Fruit fly (Drosophila melanogaster) whole organism, wandering third instar larva: ENCODE results near the gene sunz.

Source experiments
- dl ChIP-seq, 2 experiments: fragments of 175-275, 200-275 bp in 1 of 2; fragments of 200-275 bp in 1 of 2; sonication (Bioruptor generic); optimal IDR thresholded peaks; lab custom pipeline; 2018; ENCODE audit warnings: mild to moderate bottlenecking in 2 of 2, missing biosample characterization in 2 of 2, missing genetic modification characterization in 2 of 2, moderate library complexity in 2 of 2; ENCODE audit not compliant: partially characterized antibody in 2 of 2, insufficient read depth in 1 of 2
- h ChIP-seq: fragments of 200-800 bp; sonication (Bioruptor generic); optimal IDR thresholded peaks from 3 replicates; lab custom pipeline; 2016; ENCODE audit warnings: missing biosample characterization, mild to moderate bottlenecking, missing genetic modification characterization
- lola ChIP-seq: fragments of >200 bp; optimal IDR thresholded peaks from 2 replicates; lab custom pipeline; 2017; ENCODE audit warnings: missing biosample characterization, missing genetic modification characterization
- pan ChIP-seq: fragments of >200 bp; optimal IDR thresholded peaks from 2 replicates; lab custom pipeline; 2017
- tai ChIP-seq: sonication (Bioruptor generic); optimal IDR thresholded peaks from 2 replicates; lab custom pipeline; 2016; ENCODE audit warnings: missing biosample characterization, missing genetic modification characterization
- usp ChIP-seq: fragments of >200 bp; optimal IDR thresholded peaks from 2 replicates; lab custom pipeline; 2017; ENCODE audit warnings: missing biosample characterization, missing genetic modification characterization

DNA sequence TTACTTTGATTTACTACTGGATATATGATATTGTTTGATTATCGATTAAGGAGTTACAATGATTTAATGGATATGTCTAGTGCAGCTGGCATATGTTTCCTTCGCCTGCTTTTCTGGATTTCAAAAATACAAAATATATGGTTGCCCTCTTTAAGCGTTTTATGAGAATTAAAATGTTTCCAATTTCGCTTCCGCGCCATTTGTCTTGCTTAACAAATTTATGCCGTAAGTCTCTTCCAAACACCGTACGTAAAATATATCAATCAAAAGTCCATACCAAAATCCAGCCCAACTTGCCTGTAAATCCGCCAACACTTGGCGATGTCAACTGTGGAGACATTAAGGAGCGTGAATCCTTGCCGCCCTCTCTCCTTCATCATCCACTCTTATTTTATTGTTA lies 730 bp upstream of the sunz start, which contains the start of gene CG15177:
- TF ChIP-seq dl (GFP tag; optimal IDR thresholded peaks at IDR 0.05; lab: Kevin White, UChicago; ENCODE audit: insufficient read depth in 1 of 2, partially characterized antibody in 2 of 2), result no peak
- TF ChIP-seq tai (GFP tag; lab: Kevin White, UChicago), result no peak
- no peak for TF ChIP-seq lola
- no peak for TF ChIP-seq h (GFP tag; lab: Kevin White, UChicago)
- TF ChIP-seq pan, result no peak
- TF ChIP-seq usp, result no peak
